Worm (Caenorhabditis elegans) whole organism, L1 larva: ENCODE results near the gene F22E5.13.

ENCODE experiments used
- ama-1 ChIP-seq: fragments of 150-350 bp; optimal IDR thresholded peaks from 2 replicates; lab custom pipeline; 2014
- ceh-82 ChIP-seq, 3 experiments: fragments of 150-350 bp in 1 of 3; sonication (generic microtip) in 2 of 3; optimal IDR thresholded peaks; 2 replicates each; lab custom pipeline; 2014 to 2017; ENCODE audit warnings: missing biosample characterization in 3 of 3, missing genetic modification characterization in 3 of 3
- ceh-88 ChIP-seq: fragments of 200-800 bp; sonication (Bioruptor generic); IDR thresholded peaks from 2 replicates; pipeline ENCODE4 v1.3.6; 2022; ENCODE audit warnings: missing genetic modification characterization, missing compliant biosample characterization
- ets-5 ChIP-seq: fragments of 200-800 bp; sonication (Bioruptor generic); IDR thresholded peaks from 2 replicates; pipeline ENCODE4 v1.3.6; 2022; ENCODE audit warnings: missing genetic modification characterization, missing compliant biosample characterization
- fkh-10 ChIP-seq: sonication (generic microtip); optimal IDR thresholded peaks from 2 replicates; lab custom pipeline; 2017; ENCODE audit warnings: missing biosample characterization, missing genetic modification reagents, missing genetic modification characterization
- fos-1 ChIP-seq: fragments of 150-350 bp; optimal IDR thresholded peaks from 2 replicates; lab custom pipeline; 2014; ENCODE audit warnings: missing biosample characterization, missing genetic modification characterization
- lin-15B ChIP-seq: fragments of 150-350 bp; sonication (generic microtip); optimal IDR thresholded peaks from 3 replicates; lab custom pipeline; 2014; ENCODE audit warnings: missing biosample characterization, missing genetic modification characterization
- lir-3 ChIP-seq: sonication (generic microtip); optimal IDR thresholded peaks from 2 replicates; lab custom pipeline; 2016; ENCODE audit warnings: mild to moderate bottlenecking, missing genetic modification characterization, moderate library complexity, missing compliant biosample characterization; ENCODE audit not compliant: poor library complexity
- nhr-11 ChIP-seq: fragments of 150-350 bp; optimal IDR thresholded peaks from 2 replicates; lab custom pipeline; 2014; ENCODE audit warnings: missing biosample characterization, missing genetic modification characterization
- nhr-28 ChIP-seq: fragments of 150-350 bp; optimal IDR thresholded peaks from 2 replicates; lab custom pipeline; 2014; ENCODE audit warnings: missing biosample characterization, missing genetic modification characterization
- skn-1 ChIP-seq: fragments of 150-350 bp; optimal IDR thresholded peaks from 2 replicates; lab custom pipeline; 2014; ENCODE audit warnings: missing biosample characterization, missing genetic modification characterization
- unc-62 ChIP-seq: fragments of 150-350 bp; optimal IDR thresholded peaks from 2 replicates; lab custom pipeline; 2014; ENCODE audit warnings: missing biosample characterization, missing genetic modification reagents, missing genetic modification characterization
- ztf-11 ChIP-seq, 2 experiments: sonication (generic microtip); optimal IDR thresholded peaks; 2 replicates each; lab custom pipeline; 2016 to 2017; ENCODE audit warnings: missing genetic modification characterization in 2 of 2, missing biosample characterization in 1 of 2, missing compliant biosample characterization in 1 of 2

ce11 chrII:2681118-2681517, 31.7 kb upstream of the F22E5.13 start, which contains the start of gene F34D6.1:
- TF ChIP-seq fos-1 (no peak), ceh-82 (tag; optimal IDR thresholded peaks at IDR 0.05; lab: Kevin White, UChicago) (no peak), fkh-10 (GFP tag; lab: Kevin White, UChicago) (no peak), ama-1 (lab: Kevin White, UChicago) (no peak), ztf-11 (tag; optimal IDR thresholded peaks at IDR 0.05; lab: Kevin White, UChicago) (no peak), skn-1 (tag; lab: Kevin White, UChicago) (no peak), unc-62 (GFP tag; lab: Kevin White, UChicago) (no peak), nhr-11 (tag; lab: Kevin White, UChicago) (no peak), lin-15B (tag; lab: Kevin White, UChicago) (no peak), lir-3 (tag; lab: Kevin White, UChicago) (no peak), nhr-28 (tag; lab: Kevin White, UChicago) (no peak), ceh-88 (GFP tag; lab: Robert Waterston, UW) (no peak), ets-5 (GFP tag; lab: Robert Waterston, UW) (no peak)
